Fruit fly (Drosophila melanogaster) whole organism, embryonic: ENCODE results near the gene Tsen34.

Experiments used
- Ada2b ChIP-seq: fragments of 200-800 bp; sonication (Bioruptor generic); IDR thresholded peaks from 2 replicates; pipeline ENCODE4 v1.3.6; 2022; ENCODE audit warnings: missing biosample characterization, missing genetic modification characterization
- Adf1 ChIP-seq: fragments of 200-800 bp; sonication (Bioruptor generic); IDR thresholded peaks from 2 replicates; pipeline ENCODE4 v1.3.6; 2022; ENCODE audit warnings: missing biosample characterization, missing genetic modification characterization
- Asciz ChIP-seq: fragments of 200-800 bp; sonication (Bioruptor generic); optimal IDR thresholded peaks from 2 replicates; lab custom pipeline; 2017; ENCODE audit warnings: missing biosample characterization, mild to moderate bottlenecking, missing genetic modification characterization, missing genetic modification reagents
- Bgb ChIP-seq: fragments of 200-800 bp; sonication (Bioruptor generic); IDR thresholded peaks from 2 replicates; pipeline ENCODE4 v1.3.6; 2022; ENCODE audit warnings: missing biosample characterization, missing genetic modification characterization; ENCODE audit not compliant: partially characterized antibody
- C15 ChIP-seq: fragments of 200-800 bp; sonication (Bioruptor generic); IDR thresholded peaks from 3 replicates; pipeline ENCODE4 v1.3.6; 2022; ENCODE audit warnings: missing biosample characterization, missing genetic modification characterization
- CG10462 ChIP-seq: fragments of 200-800 bp; sonication (Bioruptor generic); optimal IDR thresholded peaks from 2 replicates; lab custom pipeline; 2016; ENCODE audit warnings: missing biosample characterization, missing genetic modification characterization
- CG11247 ChIP-seq: fragments of 200-800 bp; sonication (Bioruptor generic); IDR thresholded peaks from 2 replicates; pipeline ENCODE4 v1.3.6; 2022; ENCODE audit warnings: missing biosample characterization, missing genetic modification characterization
- CG11504 ChIP-seq: fragments of 200-800 bp; sonication (Bioruptor generic); optimal IDR thresholded peaks from 3 replicates; lab custom pipeline; 2019; ENCODE audit warnings: missing biosample characterization, mild to moderate bottlenecking, missing genetic modification characterization, moderate library complexity
- CG12236 ChIP-seq: fragments of 200-800 bp; sonication (Bioruptor generic); optimal IDR thresholded peaks from 2 replicates; lab custom pipeline; 2016; ENCODE audit warnings: missing biosample characterization, missing genetic modification characterization
- CG12942 ChIP-seq: fragments of 200-800 bp; sonication (Bioruptor generic); optimal IDR thresholded peaks from 3 replicates; lab custom pipeline; 2016; ENCODE audit warnings: missing biosample characterization, missing genetic modification characterization
- CG13624 ChIP-seq: fragments of 200-800 bp; sonication (Bioruptor generic); optimal IDR thresholded peaks from 2 replicates; lab custom pipeline; 2016; ENCODE audit warnings: missing biosample characterization, missing genetic modification characterization
- CG14710 ChIP-seq: fragments of 200-800 bp; sonication (Bioruptor generic); optimal IDR thresholded peaks from 3 replicates; lab custom pipeline; 2019; ENCODE audit warnings: missing biosample characterization, mild to moderate bottlenecking, missing genetic modification characterization, moderate library complexity
- CG17385 ChIP-seq: fragments of 200-800 bp; sonication (Bioruptor generic); optimal IDR thresholded peaks from 3 replicates; lab custom pipeline; 2018; ENCODE audit warnings: missing biosample characterization, mild to moderate bottlenecking, missing genetic modification characterization
- CG1832 ChIP-seq: fragments of 200-800 bp; sonication (Bioruptor generic); optimal IDR thresholded peaks from 2 replicates; lab custom pipeline; 2017; ENCODE audit warnings: missing biosample characterization, mild to moderate bottlenecking, missing genetic modification characterization, inconsistent platforms
- CG2875 ChIP-seq: fragments of 200-800 bp; sonication (Bioruptor generic); optimal IDR thresholded peaks from 2 replicates; lab custom pipeline; 2017; ENCODE audit warnings: missing biosample characterization, mild to moderate bottlenecking, missing genetic modification characterization, missing genetic modification reagents
- CG31365 ChIP-seq: fragments of 200-800 bp; sonication (Bioruptor generic); optimal IDR thresholded peaks from 2 replicates; lab custom pipeline; 2018; ENCODE audit warnings: missing biosample characterization, mild to moderate bottlenecking, missing genetic modification characterization
- CG42726 ChIP-seq: fragments of 200-800 bp; sonication (Bioruptor generic); IDR thresholded peaks from 2 replicates; pipeline ENCODE4 v1.3.6; 2022; ENCODE audit warnings: missing biosample characterization, missing genetic modification characterization; ENCODE audit not compliant: partially characterized antibody
- CG43689 ChIP-seq: fragments of 200-800 bp; sonication (Bioruptor generic); IDR thresholded peaks from 2 replicates; pipeline ENCODE4 v1.3.6; 2022; ENCODE audit warnings: missing biosample characterization, missing genetic modification characterization
- CG4424 ChIP-seq: fragments of 200-800 bp; sonication (Bioruptor generic); optimal IDR thresholded peaks from 3 replicates; lab custom pipeline; 2016; ENCODE audit warnings: missing biosample characterization, missing genetic modification characterization
- CG4854 ChIP-seq: fragments of 200-800 bp; sonication (Bioruptor generic); optimal IDR thresholded peaks from 2 replicates; lab custom pipeline; 2016; ENCODE audit warnings: missing biosample characterization, missing genetic modification characterization, inconsistent platforms
- CG6654 ChIP-seq: fragments of 200-800 bp; sonication (Bioruptor generic); optimal IDR thresholded peaks from 2 replicates; lab custom pipeline; 2017; ENCODE audit warnings: missing biosample characterization, mild to moderate bottlenecking, missing genetic modification characterization
- CG6791 ChIP-seq: fragments of 200-800 bp; sonication (Bioruptor generic); IDR thresholded peaks from 3 replicates; pipeline ENCODE4 v1.3.6; 2022; ENCODE audit warnings: missing biosample characterization, missing genetic modification characterization; ENCODE audit not compliant: partially characterized antibody
- CG7271 ChIP-seq: fragments of 200-800 bp; sonication (Bioruptor generic); optimal IDR thresholded peaks from 2 replicates; lab custom pipeline; 2018; ENCODE audit warnings: missing biosample characterization, mild to moderate bottlenecking, missing genetic modification characterization, moderate library complexity
- CG7786 ChIP-seq: fragments of 200-800 bp; sonication (Bioruptor generic); optimal IDR thresholded peaks from 2 replicates; lab custom pipeline; 2016; ENCODE audit warnings: missing biosample characterization, missing genetic modification characterization
- CG8924 ChIP-seq: fragments of 200-800 bp; optimal IDR thresholded peaks from 3 replicates; lab custom pipeline; 2019; ENCODE audit warnings: missing biosample characterization, mild to moderate bottlenecking, missing genetic modification characterization, moderate library complexity
- Chrac-16 ChIP-seq: fragments of 200-800 bp; sonication (Bioruptor generic); optimal IDR thresholded peaks from 3 replicates; lab custom pipeline; 2016; ENCODE audit warnings: missing biosample characterization, missing genetic modification characterization
- CkIIα-i1 ChIP-seq: fragments of 200-800 bp; sonication (Bioruptor generic); IDR thresholded peaks from 2 replicates; pipeline ENCODE4 v1.3.6; 2022; ENCODE audit warnings: missing biosample characterization, missing genetic modification characterization
- Deaf1 ChIP-seq: fragments of 200-800 bp; optimal IDR thresholded peaks from 3 replicates; lab custom pipeline; 2019; ENCODE audit warnings: missing biosample characterization, mild to moderate bottlenecking, missing genetic modification characterization, moderate library complexity
- Dref ChIP-seq: fragments of 200-800 bp; sonication (Bioruptor generic); IDR thresholded peaks from 2 replicates; pipeline ENCODE4 v1.3.6; 2022; ENCODE audit warnings: missing biosample characterization, missing genetic modification characterization
- HLH3B ChIP-seq: fragments of 200-800 bp; sonication (Bioruptor generic); IDR thresholded peaks from 2 replicates; pipeline ENCODE4 v1.3.6; 2022; ENCODE audit warnings: missing biosample characterization, missing genetic modification characterization
- Jarid2 ChIP-seq: fragments of 200-800 bp; sonication (Bioruptor generic); optimal IDR thresholded peaks from 3 replicates; lab custom pipeline; 2017; ENCODE audit warnings: mild to moderate bottlenecking, missing biosample characterization, missing genetic modification reagents, missing genetic modification characterization
- MTF-1 ChIP-seq: fragments of 200-800 bp; sonication (Bioruptor generic); optimal IDR thresholded peaks from 2 replicates; lab custom pipeline; 2018; ENCODE audit warnings: missing biosample characterization, mild to moderate bottlenecking, missing genetic modification characterization, borderline replicate concordance
- NK7.1 ChIP-seq: fragments of 200-800 bp; sonication (Bioruptor generic); optimal IDR thresholded peaks from 3 replicates; lab custom pipeline; 2016; ENCODE audit warnings: missing biosample characterization, missing genetic modification characterization
- Trl ChIP-seq, 3 experiments: fragments of >200 bp in 2 of 3; fragments of 200-800 bp in 1 of 3; sonication (Bioruptor generic) in 1 of 3; optimal IDR thresholded peaks; 2 replicates in 1 of 3; 3 replicates in 2 of 3; lab custom pipeline; 2016 to 2017; ENCODE audit warnings: missing biosample characterization in 1 of 3, missing genetic modification characterization in 1 of 3
- Xrp1 ChIP-seq: fragments of 200-800 bp; sonication (Bioruptor generic); IDR thresholded peaks from 2 replicates; pipeline ENCODE4 v1.3.6; 2022; ENCODE audit warnings: missing biosample characterization, missing genetic modification characterization
- cwo ChIP-seq: fragments of 200-800 bp; sonication (Bioruptor generic); optimal IDR thresholded peaks from 3 replicates; lab custom pipeline; 2017; ENCODE audit warnings: missing biosample characterization, missing genetic modification characterization, mild to moderate bottlenecking, moderate library complexity, missing genetic modification reagents
- fd3F ChIP-seq: fragments of 200-800 bp; sonication (Bioruptor generic); optimal IDR thresholded peaks from 2 replicates; lab custom pipeline; 2018; ENCODE audit warnings: missing biosample characterization, mild to moderate bottlenecking, missing genetic modification characterization, moderate library complexity
- hkb ChIP-seq, 2 experiments: fragments of 200-800 bp in 1 of 2; fragments of >200 bp in 1 of 2; sonication (Bioruptor generic) in 1 of 2; IDR thresholded peaks in 1 of 2; optimal IDR thresholded peaks in 1 of 2; 2 replicates each; pipeline versions ENCODE4 v1.3.6 to Lab custom; 2017 to 2022; ENCODE audit warnings: missing biosample characterization in 1 of 2, missing genetic modification characterization in 1 of 2
- knrl ChIP-seq: fragments of 200-800 bp; sonication (Bioruptor generic); IDR thresholded peaks from 3 replicates; pipeline ENCODE4 v1.3.6; 2022; ENCODE audit warnings: missing biosample characterization, missing genetic modification characterization; ENCODE audit not compliant: partially characterized antibody
- phol ChIP-seq: fragments of 200-800 bp; sonication (Bioruptor generic); optimal IDR thresholded peaks from 3 replicates; lab custom pipeline; 2018; ENCODE audit warnings: missing biosample characterization, mild to moderate bottlenecking, missing genetic modification characterization, moderate library complexity
- pita ChIP-seq: fragments of 200-800 bp; sonication (Bioruptor generic); optimal IDR thresholded peaks from 2 replicates; lab custom pipeline; 2017; ENCODE audit warnings: missing biosample characterization, mild to moderate bottlenecking, missing genetic modification characterization
- pzg ChIP-seq: fragments of 200-800 bp; sonication (Bioruptor generic); optimal IDR thresholded peaks from 3 replicates; lab custom pipeline; 2018; ENCODE audit warnings: missing biosample characterization, mild to moderate bottlenecking, missing genetic modification characterization, moderate library complexity
- repo ChIP-seq: fragments of 200-800 bp; sonication (Bioruptor generic); optimal IDR thresholded peaks from 2 replicates; lab custom pipeline; 2016; ENCODE audit warnings: missing biosample characterization, missing genetic modification characterization
- sd ChIP-seq: fragments of 200-800 bp; sonication (Bioruptor generic); optimal IDR thresholded peaks from 3 replicates; lab custom pipeline; 2018; ENCODE audit warnings: missing biosample characterization, mild to moderate bottlenecking, missing genetic modification characterization, moderate library complexity
- shn ChIP-seq: fragments of 200-800 bp; sonication (Bioruptor generic); optimal IDR thresholded peaks from 3 replicates; lab custom pipeline; 2016; ENCODE audit warnings: missing biosample characterization, missing genetic modification characterization
- sim ChIP-seq: fragments of 200-800 bp; sonication (Bioruptor generic); IDR thresholded peaks from 2 replicates; pipeline ENCODE4 v1.3.6; 2022; ENCODE audit warnings: missing biosample characterization, missing genetic modification characterization
- slp2 ChIP-seq: fragments of 200-800 bp; sonication (Bioruptor generic); optimal IDR thresholded peaks from 2 replicates; lab custom pipeline; 2016; ENCODE audit warnings: missing biosample characterization, missing genetic modification characterization
- sna ChIP-seq: fragments of 200-800 bp; sonication (Bioruptor generic); IDR thresholded peaks from 2 replicates; pipeline ENCODE4 v1.3.6; 2022; ENCODE audit warnings: missing biosample characterization, missing genetic modification characterization; ENCODE audit not compliant: partially characterized antibody
- zfh1 ChIP-seq: fragments of 200-800 bp; sonication (Bioruptor generic); IDR thresholded peaks from 3 replicates; pipeline ENCODE4 v1.3.6; 2022; ENCODE audit warnings: missing biosample characterization, missing genetic modification characterization

The Tsen34 gene

dm6 chr3L:14784949-14785408, 23.3 kb upstream of the Tsen34 start (continued):
- TF ChIP-seq CG12942 (GFP tag; lab: Kevin White, UChicago): peak; percentile 93
- peak; percentile 97 for TF ChIP-seq CG14710 (tag; lab: Kevin White, UChicago)
- TF ChIP-seq CG31365 (tag; lab: Kevin White, UChicago): peak; percentile 88
- peak; percentile 54; the same call in 1 of the 2 replicates for TF ChIP-seq sim
- peak; percentile 95 for TF ChIP-seq fd3F (GFP tag; lab: Kevin White, UChicago)
- peak; percentile 81 for TF ChIP-seq CG43689 (GFP tag; lab: Robert Waterston, UW)
- no peak for TF ChIP-seq CG1832
- TF ChIP-seq CG6791: no peak
- TF ChIP-seq CG13624 (GFP tag; lab: Kevin White, UChicago): peak; percentile 96
- TF ChIP-seq CG7786 (GFP tag; lab: Kevin White, UChicago): peak; percentile 93
- peak; percentile 94 for TF ChIP-seq Xrp1 (GFP tag; lab: Robert Waterston, UW)
- TF ChIP-seq slp2 (GFP tag; lab: Kevin White, UChicago): peak; percentile 93
- peak; percentile 88 for TF ChIP-seq HLH3B
- TF ChIP-seq CkIIα-i1 (GFP tag; lab: Robert Waterston, UW): 0 out of 2 replicates have a peak, but pooled peaks have one; percentile 47
- TF ChIP-seq Jarid2 (GFP tag; lab: Kevin White, UChicago): peak; percentile 86
- TF ChIP-seq CG6654: peak; percentile 91
- no peak for TF ChIP-seq knrl (GFP tag; lab: Robert Waterston, UW)
- TF ChIP-seq Dref: no peak
- TF ChIP-seq CG11247 (GFP tag; lab: Robert Waterston, UW): peak; percentile 82
- no peak for TF ChIP-seq pzg (GFP tag; lab: Kevin White, UChicago)
- TF ChIP-seq sna (GFP tag; lab: Robert Waterston, UW): no peak
- TF ChIP-seq CG17385 (GFP tag; lab: Kevin White, UChicago): peak; percentile 96
- TF ChIP-seq CG4854 (GFP tag; lab: Kevin White, UChicago): peak; percentile 93
- no peak for TF ChIP-seq Trl (optimal IDR thresholded peaks at IDR 0.05; lab: Kevin White, UChicago)
- TF ChIP-seq Trl (GFP tag; optimal IDR thresholded peaks at IDR 0.05; lab: Kevin White, UChicago): peak; percentile 88
- TF ChIP-seq CG7271 (tag; lab: Kevin White, UChicago): peak; percentile 85
- peak; percentile 93 for TF ChIP-seq shn (GFP tag; lab: Kevin White, UChicago)
- peak; percentile 97 for TF ChIP-seq CG11504 (tag; lab: Kevin White, UChicago)
- TF ChIP-seq Deaf1 (tag; lab: Kevin White, UChicago): peak; percentile 83
- no peak for TF ChIP-seq CG42726
- peak; percentile 99 for TF ChIP-seq CG8924
- TF ChIP-seq Bgb (GFP tag; lab: Robert Waterston, UW): no peak
- peak; percentile 86 for TF ChIP-seq Ada2b (GFP tag; lab: Robert Waterston, UW)
- peak; percentile 87 for TF ChIP-seq sd
- TF ChIP-seq Adf1 (GFP tag; lab: Robert Waterston, UW): peak; percentile 66
- TF ChIP-seq repo (GFP tag; lab: Kevin White, UChicago): peak; percentile 90
- no peak for TF ChIP-seq pita (GFP tag; lab: Kevin White, UChicago)
- peak; percentile 95 for TF ChIP-seq Asciz (GFP tag; lab: Kevin White, UChicago)
- TF ChIP-seq hkb (optimal IDR thresholded peaks at IDR 0.05; lab: Kevin White, UChicago): no peak
- peak; percentile 92 for TF ChIP-seq hkb (GFP tag; IDR thresholded peaks at IDR 0.05; lab: Robert Waterston, UW)
- TF ChIP-seq CG12236: peak; percentile 94
- peak; percentile 96 for TF ChIP-seq Chrac-16 (GFP tag; lab: Kevin White, UChicago)
- TF ChIP-seq CG10462 (GFP tag; lab: Kevin White, UChicago): peak; percentile 96
- peak; percentile 98 for TF ChIP-seq phol
- TF ChIP-seq C15 (GFP tag; lab: Robert Waterston, UW): peak; percentile 87
- TF ChIP-seq cwo (GFP tag; lab: Kevin White, UChicago): peak; percentile 95
- peak; percentile 82 for TF ChIP-seq zfh1 (GFP tag; lab: Robert Waterston, UW)
- TF ChIP-seq CG4424 (GFP tag; lab: Kevin White, UChicago): peak; percentile 97
- TF ChIP-seq CG2875 (GFP tag; lab: Kevin White, UChicago): peak; percentile 96
- TF ChIP-seq MTF-1 (GFP tag; lab: Kevin White, UChicago): peak; percentile 84
- peak; percentile 87 for TF ChIP-seq NK7.1
